Worm (Caenorhabditis elegans): ENCODE results near the gene srh-115.

The srh-115 gene

ce11 chrV:17292740-17293139, 37.2 kb downstream of the srh-115 start:
- no peak for TF ChIP-seq mdl-1 (tag; optimal IDR thresholded peaks at IDR 0.05)
- TF ChIP-seq nhr-76 (tag; optimal IDR thresholded peaks at IDR 0.05) = no peak
- no peak for TF ChIP-seq ceh-9 (tag; optimal IDR thresholded peaks at IDR 0.05)
- TF ChIP-seq ceh-82 (tag; optimal IDR thresholded peaks at IDR 0.05) = no peak
- TF ChIP-seq tbx-2 (tag; optimal IDR thresholded peaks at IDR 0.05) = no peak
- no peak for TF ChIP-seq elt-2 (tag; optimal IDR thresholded peaks at IDR 0.05)
- no peak for TF ChIP-seq ZK546.5 (tag; optimal IDR thresholded peaks at IDR 0.05)
- TF ChIP-seq nhr-43 (tag; optimal IDR thresholded peaks at IDR 0.05; ENCODE audit: poor library complexity, severe bottlenecking) = no peak
- no peak for TF ChIP-seq unc-62 (GFP tag; optimal IDR thresholded peaks at IDR 0.05)
- no peak for TF ChIP-seq egl-27 (tag; optimal IDR thresholded peaks at IDR 0.05)
- TF ChIP-seq nhr-77 (tag; optimal IDR thresholded peaks at IDR 0.05) = no peak
- no peak for TF ChIP-seq fos-1 (tag; optimal IDR thresholded peaks at IDR 0.05)
- no peak for TF ChIP-seq unc-39 (tag; optimal IDR thresholded peaks at IDR 0.05)
- no peak for TF ChIP-seq ama-1 (optimal IDR thresholded peaks at IDR 0.05)
- TF ChIP-seq lsy-12 (tag; optimal IDR thresholded peaks at IDR 0.05) = no peak
- no peak for TF ChIP-seq daf-12 (tag; optimal IDR thresholded peaks at IDR 0.05)
- no peak for TF ChIP-seq lin-39 (tag; optimal IDR thresholded peaks at IDR 0.05)
- no peak for TF ChIP-seq nhr-67 (tag; optimal IDR thresholded peaks at IDR 0.05)

- no peak for TF ChIP-seq nhr-237 (tag; optimal IDR thresholded peaks at IDR 0.05)
Measured at ce11 chrV:17296443-17296842, 40.9 kb downstream of the srh-115 start.

ce11 chrV:17298657-17299056, 43.1 kb downstream of the srh-115 start:
- TF ChIP-seq fkh-10 (GFP tag; optimal IDR thresholded peaks at IDR 0.05) = no peak
- no peak for TF ChIP-seq ztf-4 (tag; optimal IDR thresholded peaks at IDR 0.05)
- TF ChIP-seq nhr-77 (tag; optimal IDR thresholded peaks at IDR 0.05) = no peak
- no peak for TF ChIP-seq ceh-82 (tag; optimal IDR thresholded peaks at IDR 0.05)
- TF ChIP-seq nhr-25 (tag; optimal IDR thresholded peaks at IDR 0.05) = no peak
- no peak for TF ChIP-seq pqm-1 (tag; optimal IDR thresholded peaks at IDR 0.05)
- TF ChIP-seq nhr-43 (tag; optimal IDR thresholded peaks at IDR 0.05; ENCODE audit: poor library complexity, severe bottlenecking) = no peak
- no peak for TF ChIP-seq lin-15B (tag; optimal IDR thresholded peaks at IDR 0.05)
- TF ChIP-seq nhr-76 (tag; optimal IDR thresholded peaks at IDR 0.05) = no peak
- no peak for TF ChIP-seq nhr-11 (tag; optimal IDR thresholded peaks at IDR 0.05)
- no peak for TF ChIP-seq unc-39 (tag; optimal IDR thresholded peaks at IDR 0.05)
- no peak for TF ChIP-seq aly-2 (tag; optimal IDR thresholded peaks at IDR 0.05)
- no peak for TF ChIP-seq hmg-11 (tag; optimal IDR thresholded peaks at IDR 0.05)
- TF ChIP-seq ceh-9 (tag; optimal IDR thresholded peaks at IDR 0.05) = no peak
- TF ChIP-seq elt-3 (tag; optimal IDR thresholded peaks at IDR 0.05) = no peak
- no peak for TF ChIP-seq ZK546.5 (tag; optimal IDR thresholded peaks at IDR 0.05)
- no peak for TF ChIP-seq ama-1 (optimal IDR thresholded peaks at IDR 0.05)

- peak; percentile 10 for TF ChIP-seq elt-2 (tag; optimal IDR thresholded peaks at IDR 0.05)
- no peak for TF ChIP-seq sea-2 (GFP tag; optimal IDR thresholded peaks at IDR 0.05)
Measured at ce11 chrV:17301375-17301774, 45.8 kb downstream of the srh-115 start, which contains the start of gene K10G4.5. Gene K10G4.5 (minus strand): TSS chrV:17301475.

ce11 chrV:17302754-17303153, 47.2 kb downstream of the srh-115 start, which contains the start of gene sri-70:
Gene sri-70 (plus strand): TSS chrV:17303054.
- TF ChIP-seq ceh-82 (tag; optimal IDR thresholded peaks at IDR 0.05) = no peak
- no peak for TF ChIP-seq nhr-25 (tag; optimal IDR thresholded peaks at IDR 0.05)
- no peak for TF ChIP-seq nhr-12 (tag; optimal IDR thresholded peaks at IDR 0.05)
- TF ChIP-seq fkh-10 (GFP tag; optimal IDR thresholded peaks at IDR 0.05) = no peak
- TF ChIP-seq fkh-2 (tag; optimal IDR thresholded peaks at IDR 0.05) = no peak
- TF ChIP-seq eor-1 (tag; optimal IDR thresholded peaks at IDR 0.05) = no peak
- no peak for TF ChIP-seq aly-2 (tag; optimal IDR thresholded peaks at IDR 0.05)

ce11 chrV:17303392-17303791, 47.8 kb downstream of the srh-115 start:
- TF ChIP-seq fkh-2 (tag; optimal IDR thresholded peaks at IDR 0.05) (no peak), elt-3 (tag; optimal IDR thresholded peaks at IDR 0.05) (no peak), nhr-67 (tag; optimal IDR thresholded peaks at IDR 0.05) (no peak), nhr-43 (tag; optimal IDR thresholded peaks at IDR 0.05; ENCODE audit: poor library complexity, severe bottlenecking) (no peak), egl-5 (tag; optimal IDR thresholded peaks at IDR 0.05) (no peak), lin-15B (tag; optimal IDR thresholded peaks at IDR 0.05) (no peak)

All from whole organism, L3 larva.